Worm (Caenorhabditis elegans): ENCODE measurements around the gene sri-40.
"Not testable (repeated sequence)": the region's sequence is repeated elsewhere in the genome, so short reads cannot be mapped to it uniquely, and the experiment has no call there.

DNA sequence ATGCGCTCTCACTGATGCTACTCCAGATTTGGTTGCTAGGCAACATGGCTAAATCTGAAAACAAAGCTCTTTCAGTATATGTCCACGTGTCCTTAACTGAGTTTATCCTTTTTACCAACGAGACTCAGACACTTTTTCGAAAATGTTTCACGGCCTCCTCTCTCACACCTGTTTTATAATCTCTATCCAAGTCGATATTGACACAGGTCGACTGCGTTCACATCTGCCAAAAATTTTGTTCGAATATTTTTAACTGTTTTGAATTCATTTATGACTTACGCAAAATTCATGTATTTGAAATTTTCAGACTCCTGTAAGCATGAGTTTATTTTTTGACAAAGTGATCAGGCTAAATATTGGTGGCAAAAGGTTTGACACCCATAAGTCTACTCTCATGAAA, 38.0 kb downstream of the sri-40 start, which contains the start of gene ZC239.3:
- not testable (repeated sequence) for TF ChIP-seq ceh-9, ztf-4, daf-12, lin-39, nhr-237, ztf-11, mdl-1, snpc-4, pha-4, nhr-11, nhr-76, R02D3.7 (tag; optimal IDR thresholded peaks at IDR 0.05)
